Worm (Caenorhabditis elegans) whole organism, L1 larva: ENCODE results near the gene mrp-2.

ENCODE experiments used
- C04F5.9 ChIP-seq: sonication (generic microtip); optimal IDR thresholded peaks from 2 replicates; lab custom pipeline; 2016; ENCODE audit warnings: missing genetic modification characterization, missing compliant biosample characterization
- C16A3.4 ChIP-seq: fragments of 150-350 bp; optimal IDR thresholded peaks from 2 replicates; lab custom pipeline; 2014; ENCODE audit warnings: missing biosample characterization, missing genetic modification characterization
- C34B4.2 ChIP-seq: sonication (generic microtip); optimal IDR thresholded peaks from 2 replicates; lab custom pipeline; 2017; ENCODE audit warnings: mild to moderate bottlenecking, missing genetic modification characterization, missing compliant biosample characterization
- F16B12.6 ChIP-seq: fragments of 150-350 bp; optimal IDR thresholded peaks from 2 replicates; lab custom pipeline; 2014; ENCODE audit warnings: missing biosample characterization, missing genetic modification characterization
- aha-1 ChIP-seq: fragments of 150-350 bp; optimal IDR thresholded peaks from 2 replicates; lab custom pipeline; 2014; ENCODE audit warnings: missing biosample characterization, missing genetic modification characterization
- alr-1 ChIP-seq: fragments of 200-800 bp; sonication (Bioruptor generic); optimal IDR thresholded peaks from 2 replicates; lab custom pipeline; 2018; ENCODE audit warnings: borderline replicate concordance, mild to moderate bottlenecking, missing genetic modification characterization, missing compliant biosample characterization
- ama-1 ChIP-seq: fragments of 150-350 bp; optimal IDR thresholded peaks from 2 replicates; lab custom pipeline; 2014
- ceh-63 ChIP-seq: fragments of 200-800 bp; sonication (Bioruptor generic); optimal IDR thresholded peaks from 2 replicates; lab custom pipeline; 2018; ENCODE audit warnings: mild to moderate bottlenecking, missing genetic modification characterization, missing compliant biosample characterization
- ceh-8 ChIP-seq: fragments of 200-800 bp; sonication (Bioruptor generic); optimal IDR thresholded peaks from 2 replicates; lab custom pipeline; 2018; ENCODE audit warnings: mild to moderate bottlenecking, missing genetic modification characterization, moderate library complexity, missing compliant biosample characterization
- ceh-82 ChIP-seq, 3 experiments: fragments of 150-350 bp in 1 of 3; sonication (generic microtip) in 2 of 3; optimal IDR thresholded peaks; 2 replicates each; lab custom pipeline; 2014 to 2017; ENCODE audit warnings: missing biosample characterization in 3 of 3, missing genetic modification characterization in 3 of 3
- ceh-88 ChIP-seq: fragments of 200-800 bp; sonication (Bioruptor generic); IDR thresholded peaks from 2 replicates; pipeline ENCODE4 v1.3.6; 2022; ENCODE audit warnings: missing genetic modification characterization, missing compliant biosample characterization
- ceh-90 ChIP-seq: sonication (generic microtip); optimal IDR thresholded peaks from 2 replicates; lab custom pipeline; 2016; ENCODE audit warnings: missing genetic modification characterization, missing compliant biosample characterization
- ces-1 ChIP-seq: fragments of 150-350 bp; optimal IDR thresholded peaks from 2 replicates; lab custom pipeline; 2014; ENCODE audit warnings: missing biosample characterization, missing genetic modification reagents, missing genetic modification characterization
- dsc-1 ChIP-seq: sonication (generic microtip); optimal IDR thresholded peaks from 2 replicates; lab custom pipeline; 2016; ENCODE audit warnings: mild to moderate bottlenecking, missing genetic modification characterization, missing compliant biosample characterization
- efl-1 ChIP-seq, 4 experiments: fragments of 150-350 bp; optimal IDR thresholded peaks in 3 of 4; peaks in 1 of 4; 1 replicate in 1 of 4; 2 replicates in 3 of 4; lab custom pipeline; 2014; ENCODE audit warnings: missing biosample characterization in 2 of 4, missing genetic modification characterization in 2 of 4, missing genetic modification reagents in 2 of 4
- elt-2 ChIP-seq: sonication (generic microtip); optimal IDR thresholded peaks from 2 replicates; lab custom pipeline; 2016; ENCODE audit warnings: missing genetic modification characterization, mild to moderate bottlenecking, inconsistent platforms, missing compliant biosample characterization, missing genetic modification reagents
- elt-3 ChIP-seq, 6 experiments: fragments of 150-350 bp in 1 of 6; sonication (generic microtip); optimal IDR thresholded peaks; 2 replicates each; lab custom pipeline; 2017 to 2018; ENCODE audit warnings: missing biosample characterization in 6 of 6, missing genetic modification characterization in 6 of 6, inconsistent platforms in 1 of 6
- fkh-8 ChIP-seq: sonication (generic microtip); optimal IDR thresholded peaks from 2 replicates; lab custom pipeline; 2016; ENCODE audit warnings: mild to moderate bottlenecking, missing genetic modification characterization, missing compliant biosample characterization
- hpl-2 ChIP-seq: fragments of 150-350 bp; optimal IDR thresholded peaks from 2 replicates; lab custom pipeline; 2014; ENCODE audit warnings: missing biosample characterization, missing genetic modification reagents, missing genetic modification characterization
- irx-1 ChIP-seq: sonication (generic microtip); optimal IDR thresholded peaks from 2 replicates; lab custom pipeline; 2016; ENCODE audit warnings: missing genetic modification characterization, missing compliant biosample characterization
- jun-1 ChIP-seq: fragments of 150-350 bp; optimal IDR thresholded peaks from 2 replicates; lab custom pipeline; 2014; ENCODE audit warnings: missing biosample characterization, missing genetic modification reagents, missing genetic modification characterization
- lin-13 ChIP-seq: fragments of 150-350 bp; optimal IDR thresholded peaks from 2 replicates; lab custom pipeline; 2014; ENCODE audit warnings: missing biosample characterization, missing genetic modification reagents, missing genetic modification characterization
- lin-14 ChIP-seq: fragments of 200-800 bp; sonication (Bioruptor generic); optimal IDR thresholded peaks from 2 replicates; lab custom pipeline; 2018; ENCODE audit warnings: mild to moderate bottlenecking, missing genetic modification characterization, moderate library complexity, missing compliant biosample characterization
- lin-35 ChIP-seq, 2 experiments: fragments of 150-350 bp; optimal IDR thresholded peaks; 2 replicates each; lab custom pipeline; 2014; ENCODE audit warnings: missing biosample characterization in 2 of 2, missing genetic modification characterization in 2 of 2, missing genetic modification reagents in 2 of 2
- lin-39 ChIP-seq: fragments of 150-350 bp; optimal IDR thresholded peaks from 2 replicates; lab custom pipeline; 2014; ENCODE audit warnings: missing biosample characterization, missing genetic modification reagents, missing genetic modification characterization
- lsy-2 ChIP-seq, 2 experiments: fragments of 150-350 bp; optimal IDR thresholded peaks; 2 replicates each; lab custom pipeline; 2014; ENCODE audit warnings: missing biosample characterization in 2 of 2, missing genetic modification characterization in 2 of 2
- mab-9 ChIP-seq: fragments of 200-800 bp; sonication (Bioruptor generic); IDR thresholded peaks from 2 replicates; pipeline ENCODE4 v1.3.6; 2022; ENCODE audit warnings: missing genetic modification reagents, missing genetic modification characterization, missing compliant biosample characterization
- mdl-1 ChIP-seq, 2 experiments: fragments of 150-350 bp; optimal IDR thresholded peaks; 2 replicates each; lab custom pipeline; 2014 to 2017; ENCODE audit warnings: missing biosample characterization in 2 of 2, missing genetic modification characterization in 2 of 2, inconsistent platforms in 1 of 2
- mef-2 ChIP-seq: fragments of 150-350 bp; optimal IDR thresholded peaks from 2 replicates; lab custom pipeline; 2014; ENCODE audit warnings: missing biosample characterization, missing genetic modification characterization
- nhr-11 ChIP-seq: fragments of 150-350 bp; optimal IDR thresholded peaks from 2 replicates; lab custom pipeline; 2014; ENCODE audit warnings: missing biosample characterization, missing genetic modification characterization
- nhr-12 ChIP-seq: sonication (generic microtip); optimal IDR thresholded peaks from 2 replicates; lab custom pipeline; 2017; ENCODE audit warnings: missing biosample characterization, missing genetic modification characterization
- nhr-47 ChIP-seq: sonication (generic microtip); optimal IDR thresholded peaks from 2 replicates; lab custom pipeline; 2016; ENCODE audit warnings: mild to moderate bottlenecking, missing genetic modification characterization, moderate library complexity, missing compliant biosample characterization
- nhr-76 ChIP-seq: sonication (generic microtip); optimal IDR thresholded peaks from 2 replicates; lab custom pipeline; 2017; ENCODE audit warnings: missing biosample characterization, missing genetic modification characterization
- nhr-85 ChIP-seq: sonication (generic microtip); peaks from one replicate; lab custom pipeline; 2016; ENCODE audit warnings: missing genetic modification characterization, inconsistent platforms, missing compliant biosample characterization
- nhr-90 ChIP-seq: sonication (generic microtip); optimal IDR thresholded peaks from 2 replicates; lab custom pipeline; 2016; ENCODE audit warnings: mild to moderate bottlenecking, missing genetic modification characterization, missing compliant biosample characterization; ENCODE audit not compliant: poor library complexity
- pag-3 ChIP-seq: sonication (generic microtip); optimal IDR thresholded peaks from 2 replicates; lab custom pipeline; 2017; ENCODE audit warnings: missing genetic modification characterization, mild to moderate bottlenecking, missing compliant biosample characterization, antibody characterized with exemption, borderline replicate concordance; ENCODE audit not compliant: insufficient read depth
- pqm-1 ChIP-seq: sonication (generic microtip); optimal IDR thresholded peaks from 3 replicates; lab custom pipeline; 2017; ENCODE audit warnings: missing biosample characterization, missing genetic modification characterization
- skn-1 ChIP-seq: fragments of 150-350 bp; optimal IDR thresholded peaks from 2 replicates; lab custom pipeline; 2014; ENCODE audit warnings: missing biosample characterization, missing genetic modification characterization
- snpc-4 ChIP-seq: fragments of 150-350 bp; optimal IDR thresholded peaks from 2 replicates; lab custom pipeline; 2014; ENCODE audit warnings: missing biosample characterization, missing genetic modification characterization
- snu-23 ChIP-seq: sonication (generic microtip); optimal IDR thresholded peaks from 2 replicates; lab custom pipeline; 2016; ENCODE audit warnings: missing genetic modification characterization, missing compliant biosample characterization
- sox-4 ChIP-seq: sonication (generic microtip); optimal IDR thresholded peaks from 2 replicates; lab custom pipeline; 2016; ENCODE audit warnings: missing genetic modification characterization, missing compliant biosample characterization
- sptf-1 ChIP-seq: fragments of 150-350 bp; optimal IDR thresholded peaks from 2 replicates; lab custom pipeline; 2014; ENCODE audit warnings: missing biosample characterization, missing genetic modification characterization
- tbx-2 ChIP-seq: sonication (generic microtip); optimal IDR thresholded peaks from 2 replicates; lab custom pipeline; 2016; ENCODE audit warnings: missing genetic modification characterization, missing compliant biosample characterization
- tlp-1 ChIP-seq: fragments of 150-350 bp; optimal IDR thresholded peaks from 2 replicates; lab custom pipeline; 2014; ENCODE audit warnings: missing biosample characterization, missing genetic modification characterization
- unc-30 ChIP-seq: sonication (generic microtip); optimal IDR thresholded peaks from 2 replicates; lab custom pipeline; 2017; ENCODE audit warnings: missing biosample characterization, missing genetic modification characterization
- unc-86 ChIP-seq: sonication (generic microtip); optimal IDR thresholded peaks from 2 replicates; lab custom pipeline; 2016; ENCODE audit warnings: missing genetic modification characterization, missing compliant biosample characterization
- vab-15 ChIP-seq: sonication (generic microtip); optimal IDR thresholded peaks from 2 replicates; lab custom pipeline; 2017; ENCODE audit warnings: missing genotype, mild to moderate bottlenecking, missing genetic modification characterization, missing compliant biosample characterization
- xbp-1 ChIP-seq: sonication (generic microtip); optimal IDR thresholded peaks from 2 replicates; lab custom pipeline; 2016; ENCODE audit warnings: missing genetic modification characterization, missing compliant biosample characterization
- zip-4 ChIP-seq: fragments of 200-800 bp; sonication (Bioruptor generic); optimal IDR thresholded peaks from 2 replicates; lab custom pipeline; 2018; ENCODE audit warnings: mild to moderate bottlenecking, missing genetic modification characterization, moderate library complexity, missing compliant biosample characterization

mrp-2 gene

DNA sequence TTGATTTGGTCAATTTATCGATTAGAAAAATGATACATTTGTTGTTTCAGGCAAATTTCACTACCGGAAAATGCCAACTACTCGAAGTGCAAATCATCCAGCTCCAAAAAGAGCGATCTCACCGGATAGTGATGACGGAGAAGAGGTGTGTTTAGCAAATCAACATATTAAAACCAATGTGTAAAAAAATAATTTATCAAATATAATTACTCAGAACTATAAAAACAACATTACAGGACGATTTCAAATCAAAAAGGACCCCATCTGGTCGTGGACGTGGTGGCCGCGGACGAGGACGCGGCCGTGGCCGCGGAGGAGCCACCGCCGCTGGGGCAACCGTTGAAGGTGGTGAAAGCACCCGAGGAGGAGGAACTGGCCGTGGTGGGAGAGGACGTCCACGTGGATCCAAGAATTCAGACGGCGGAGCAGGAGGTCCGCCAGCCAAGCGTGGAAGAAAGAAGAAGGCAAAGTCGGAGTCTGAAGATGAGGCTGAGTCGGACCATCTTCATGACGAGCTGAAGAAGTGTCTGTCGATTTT is 21.5 kb upstream of the mrp-2 start, which contains the start of gene F13C5.2:
Gene F13C5.2 (plus strand): TSS at position 51 of the 538 bp plus-strand sequence.
- TF ChIP-seq lin-39 (tag; lab: Kevin White, UChicago) (no peak), aha-1 (tag; lab: Kevin White, UChicago) (no peak), nhr-85 (peak; percentile 34), elt-3 (tag; optimal IDR thresholded peaks at IDR 0.05; lab: Kevin White, UChicago) (no peak), C16A3.4 (tag; lab: Kevin White, UChicago) (no peak), ceh-8 (GFP tag; lab: Kevin White, UChicago) (peak; percentile 56), tlp-1 (tag; lab: Kevin White, UChicago) (no peak)

DNA sequence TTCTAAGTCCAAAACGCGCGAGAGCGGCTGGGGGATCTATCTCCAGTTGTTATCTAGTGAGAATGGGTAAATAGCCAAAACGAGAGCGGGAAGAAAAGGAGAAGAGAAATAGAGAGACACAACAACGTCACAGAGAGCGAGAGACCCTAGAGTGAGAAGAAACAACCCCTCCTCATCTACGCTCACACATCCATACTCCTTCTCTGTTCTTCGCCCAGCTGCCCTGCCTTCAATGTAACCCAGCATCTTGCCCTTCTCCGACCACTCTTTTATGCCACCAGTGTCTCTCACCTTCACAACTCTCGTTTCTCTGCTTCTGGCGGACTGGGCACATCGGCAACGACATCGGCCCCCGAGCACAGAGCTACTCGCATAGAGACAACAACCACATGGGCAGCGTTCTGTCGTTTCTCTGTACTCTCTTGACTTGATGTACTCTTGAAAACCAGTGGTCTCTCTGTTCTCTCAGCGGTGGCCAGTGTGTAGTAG is 20.8 kb upstream of the mrp-2 start:
- TF ChIP-seq F16B12.6 (tag; lab: Kevin White, UChicago), result no peak
- no peak for TF ChIP-seq C04F5.9 (tag; lab: Kevin White, UChicago)
- TF ChIP-seq elt-2, result peak; percentile 37
- TF ChIP-seq C34B4.2 (tag; lab: Kevin White, UChicago), result no peak
- TF ChIP-seq efl-1 (optimal IDR thresholded peaks at IDR 0.05; lab: Kevin White, UChicago), result peak; percentile 43 to 63
- peak in 1 of 2 experiments; percentile 95 for TF ChIP-seq efl-1 (GFP tag; optimal IDR thresholded peaks at IDR 0.05 in 1 of 2; lab: Kevin White, UChicago)
- peak; percentile 88 for TF ChIP-seq pag-3 (tag; lab: Kevin White, UChicago)
- TF ChIP-seq nhr-90, result peak; percentile 66
- TF ChIP-seq lin-35 (GFP tag; optimal IDR thresholded peaks at IDR 0.05; lab: Kevin White, UChicago), result peak; percentile 58 to 70
- peak; percentile 45 for TF ChIP-seq mef-2
- TF ChIP-seq ceh-8 (GFP tag; lab: Kevin White, UChicago), result peak; percentile 16
- peak; percentile 86 for TF ChIP-seq nhr-47 (tag; lab: Kevin White, UChicago)
- TF ChIP-seq hpl-2 (GFP tag; lab: Kevin White, UChicago), result no peak
- TF ChIP-seq zip-4 (GFP tag; lab: Kevin White, UChicago), result no peak
- no peak for TF ChIP-seq ceh-90 (tag; lab: Kevin White, UChicago)
- TF ChIP-seq lin-39 (tag; lab: Kevin White, UChicago), result no peak
- peak; percentile 99 for TF ChIP-seq lin-14 (GFP tag; lab: Kevin White, UChicago)
- peak; percentile 79 for TF ChIP-seq dsc-1
- no peak for TF ChIP-seq unc-30 (tag; lab: Kevin White, UChicago)
- peak; percentile 23 to 88 (median 61) for TF ChIP-seq ceh-82 (tag; optimal IDR thresholded peaks at IDR 0.05; lab: Kevin White, UChicago)
- TF ChIP-seq alr-1, result no peak
- peak; percentile 55 for TF ChIP-seq sox-4 (tag; lab: Kevin White, UChicago)
- TF ChIP-seq sptf-1 (tag; lab: Kevin White, UChicago), result no peak
- peak; percentile 39 for TF ChIP-seq ces-1 (GFP tag; lab: Kevin White, UChicago)
- peak; percentile 77 for TF ChIP-seq xbp-1 (tag; lab: Kevin White, UChicago)
- no peak for TF ChIP-seq nhr-11 (tag; lab: Kevin White, UChicago)
- TF ChIP-seq ceh-88 (GFP tag; lab: Robert Waterston, UW), result no peak
- TF ChIP-seq mdl-1 (tag; optimal IDR thresholded peaks at IDR 0.05; lab: Kevin White, UChicago), result peak; percentile 80 to 97
- peak; percentile 82 for TF ChIP-seq jun-1 (tag; lab: Kevin White, UChicago)
- no peak for TF ChIP-seq nhr-12 (tag; lab: Kevin White, UChicago)
- TF ChIP-seq tbx-2 (tag; lab: Kevin White, UChicago), result peak; percentile 90
- peak; percentile 60 for TF ChIP-seq snpc-4
- peak; percentile 85 for TF ChIP-seq skn-1
- TF ChIP-seq vab-15 (tag; lab: Kevin White, UChicago), result no peak
- peak; percentile 89 for TF ChIP-seq snu-23
- no peak for TF ChIP-seq pqm-1 (tag; lab: Kevin White, UChicago)
- TF ChIP-seq lin-13 (GFP tag; lab: Kevin White, UChicago), result peak; percentile 71
- peak; percentile 93 for TF ChIP-seq fkh-8 (tag; lab: Kevin White, UChicago)
- no peak for TF ChIP-seq ceh-63 (GFP tag; lab: Kevin White, UChicago)
- peak; percentile 47 to 82 for TF ChIP-seq lsy-2 (tag; optimal IDR thresholded peaks at IDR 0.05; lab: Kevin White, UChicago)
- peak; percentile 70 for TF ChIP-seq irx-1 (tag; lab: Kevin White, UChicago)
- 0 out of 2 replicates have a peak, but pooled peaks have one; percentile 6 for TF ChIP-seq mab-9 (GFP tag; lab: Robert Waterston, UW)
- peak; percentile 91 for TF ChIP-seq unc-86
- no peak for TF ChIP-seq ama-1
- no peak for TF ChIP-seq nhr-76 (tag; lab: Kevin White, UChicago)
- TF ChIP-seq aha-1 (tag; lab: Kevin White, UChicago), result no peak
